Fruit fly (Drosophila melanogaster) whole organism, embryonic: Measurements from ENCODE around the gene Pep.

ENCODE experiments used
- Antp ChIP-seq: fragments of 200-800 bp; sonication (Bioruptor generic); optimal IDR thresholded peaks from 3 replicates; lab custom pipeline; 2016; ENCODE audit warnings: missing biosample characterization, missing genetic modification characterization
- Awh ChIP-seq: fragments of 200-800 bp; sonication (Bioruptor generic); IDR thresholded peaks from 2 replicates; pipeline ENCODE4, ENCODE4 v1.3.6; 2022; ENCODE audit warnings: missing biosample characterization, missing genetic modification characterization
- CG12299 ChIP-seq: fragments of 200-800 bp; sonication (Bioruptor generic); optimal IDR thresholded peaks from 2 replicates; lab custom pipeline; 2018; ENCODE audit warnings: missing biosample characterization, mild to moderate bottlenecking, missing genetic modification characterization
- CG13624 ChIP-seq: fragments of 200-800 bp; sonication (Bioruptor generic); optimal IDR thresholded peaks from 2 replicates; lab custom pipeline; 2016; ENCODE audit warnings: missing biosample characterization, missing genetic modification characterization
- CG13775 ChIP-seq: fragments of 200-800 bp; sonication (Bioruptor generic); optimal IDR thresholded peaks from 3 replicates; lab custom pipeline; 2017; ENCODE audit warnings: missing biosample characterization, mild to moderate bottlenecking, missing genetic modification characterization
- CG16813 ChIP-seq: fragments of 200-800 bp; sonication (Bioruptor generic); IDR thresholded peaks from 3 replicates; pipeline ENCODE4 v1.3.6; 2022; ENCODE audit warnings: missing biosample characterization, missing genetic modification characterization; ENCODE audit not compliant: partially characterized antibody
- CG33213 ChIP-seq: fragments of 200-800 bp; sonication (Bioruptor generic); optimal IDR thresholded peaks from 3 replicates; lab custom pipeline; 2016; ENCODE audit warnings: missing biosample characterization, missing genetic modification characterization
- CG3407 ChIP-seq: fragments of 200-800 bp; sonication (Bioruptor generic); optimal IDR thresholded peaks from 2 replicates; lab custom pipeline; 2018; ENCODE audit warnings: missing biosample characterization, mild to moderate bottlenecking, missing genetic modification characterization
- CG4404 ChIP-seq: fragments of 200-800 bp; sonication (Bioruptor generic); IDR thresholded peaks from 2 replicates; pipeline ENCODE4 v1.3.6; 2022; ENCODE audit warnings: missing biosample characterization, missing genetic modification characterization
- CG4707 ChIP-seq: fragments of 200-800 bp; sonication (Bioruptor generic); optimal IDR thresholded peaks from 2 replicates; lab custom pipeline; 2018; ENCODE audit warnings: missing biosample characterization, mild to moderate bottlenecking, missing genetic modification characterization, moderate library complexity
- CG6689 ChIP-seq: fragments of 200-800 bp; sonication (Bioruptor generic); IDR thresholded peaks from 2 replicates; pipeline ENCODE4 v1.3.6; 2022; ENCODE audit warnings: missing biosample characterization, missing genetic modification characterization
- CG6765 ChIP-seq: fragments of 200-800 bp; sonication (Bioruptor generic); optimal IDR thresholded peaks from 3 replicates; lab custom pipeline; 2017; ENCODE audit warnings: missing biosample characterization, mild to moderate bottlenecking, missing genetic modification characterization
- CG7271 ChIP-seq: fragments of 200-800 bp; sonication (Bioruptor generic); optimal IDR thresholded peaks from 2 replicates; lab custom pipeline; 2018; ENCODE audit warnings: missing biosample characterization, mild to moderate bottlenecking, missing genetic modification characterization, moderate library complexity
- CG7928 ChIP-seq: fragments of 200-800 bp; sonication (Bioruptor generic); optimal IDR thresholded peaks from 2 replicates; lab custom pipeline; 2017; ENCODE audit warnings: missing biosample characterization, mild to moderate bottlenecking, missing genetic modification characterization
- CG8089 ChIP-seq: fragments of 200-800 bp; sonication (Bioruptor generic); optimal IDR thresholded peaks from 3 replicates; lab custom pipeline; 2016; ENCODE audit warnings: missing biosample characterization, missing genetic modification characterization
- CG9437 ChIP-seq: fragments of 200-800 bp; sonication (Bioruptor generic); optimal IDR thresholded peaks from 2 replicates; lab custom pipeline; 2018; ENCODE audit warnings: missing biosample characterization, mild to moderate bottlenecking, missing genetic modification characterization
- CG9727 ChIP-seq: fragments of 200-800 bp; sonication (Bioruptor generic); optimal IDR thresholded peaks from 3 replicates; lab custom pipeline; 2017; ENCODE audit warnings: missing biosample characterization, mild to moderate bottlenecking, missing genetic modification characterization
- CG9797 ChIP-seq: fragments of 200-800 bp; sonication (Bioruptor generic); optimal IDR thresholded peaks from 3 replicates; lab custom pipeline; 2018; ENCODE audit warnings: missing biosample characterization, mild to moderate bottlenecking, missing genetic modification characterization
- Deaf1 ChIP-seq: fragments of 200-800 bp; optimal IDR thresholded peaks from 3 replicates; lab custom pipeline; 2019; ENCODE audit warnings: missing biosample characterization, mild to moderate bottlenecking, missing genetic modification characterization, moderate library complexity
- Dref ChIP-seq: fragments of 200-800 bp; sonication (Bioruptor generic); IDR thresholded peaks from 2 replicates; pipeline ENCODE4 v1.3.6; 2022; ENCODE audit warnings: missing biosample characterization, missing genetic modification characterization
- Fer1 ChIP-seq: fragments of 200-800 bp; sonication (Bioruptor generic); optimal IDR thresholded peaks from 2 replicates; lab custom pipeline; 2017; ENCODE audit warnings: missing biosample characterization, mild to moderate bottlenecking, missing genetic modification characterization
- HLH4C ChIP-seq: fragments of 200-800 bp; sonication (Bioruptor generic); IDR thresholded peaks from 3 replicates; pipeline ENCODE4 v1.3.6; 2022; ENCODE audit warnings: missing biosample characterization, missing genetic modification characterization; ENCODE audit not compliant: partially characterized antibody
- HLH54F ChIP-seq: fragments of 200-800 bp; sonication (Bioruptor generic); optimal IDR thresholded peaks from 3 replicates; lab custom pipeline; 2016; ENCODE audit warnings: missing biosample characterization, missing genetic modification characterization
- Hand ChIP-seq: fragments of 200-800 bp; sonication (Bioruptor generic); optimal IDR thresholded peaks from 2 replicates; lab custom pipeline; 2017; ENCODE audit warnings: mild to moderate bottlenecking, missing biosample characterization, missing genetic modification reagents, missing genetic modification characterization
- HmgD ChIP-seq: fragments of 200-800 bp; sonication (Bioruptor generic); optimal IDR thresholded peaks from 3 replicates; lab custom pipeline; 2016; ENCODE audit warnings: missing biosample characterization, missing genetic modification characterization
- Hmr ChIP-seq: fragments of 200-800 bp; sonication (Bioruptor generic); optimal IDR thresholded peaks from 3 replicates; lab custom pipeline; 2017; ENCODE audit warnings: mild to moderate bottlenecking, missing biosample characterization, missing genetic modification reagents, missing genetic modification characterization
- NFAT ChIP-seq: fragments of 200-800 bp; sonication (Bioruptor generic); IDR thresholded peaks from 2 replicates; pipeline ENCODE4 v1.3.6; 2022; ENCODE audit warnings: missing biosample characterization, missing genetic modification characterization
- Nf-YA ChIP-seq: fragments of 200-800 bp; sonication (Bioruptor generic); IDR thresholded peaks from 2 replicates; pipeline ENCODE4 v1.3.6; 2022; ENCODE audit warnings: missing biosample characterization, missing genetic modification characterization
- Nf-YC ChIP-seq: fragments of 200-800 bp; optimal IDR thresholded peaks from 3 replicates; lab custom pipeline; 2019; ENCODE audit warnings: missing biosample characterization, mild to moderate bottlenecking, missing genetic modification characterization, moderate library complexity
- Optix ChIP-seq: fragments of 200-800 bp; sonication (Bioruptor generic); IDR thresholded peaks from 3 replicates; pipeline ENCODE4 v1.3.6; 2022; ENCODE audit warnings: missing biosample characterization, missing genetic modification characterization
- Sin3A ChIP-seq: fragments of >200 bp; optimal IDR thresholded peaks from 2 replicates; lab custom pipeline; 2018
- Spps ChIP-seq: fragments of 200-800 bp; sonication (Bioruptor generic); optimal IDR thresholded peaks from 2 replicates; lab custom pipeline; 2018; ENCODE audit warnings: missing biosample characterization, mild to moderate bottlenecking, missing genetic modification characterization
- Ssrp ChIP-seq: fragments of 200-800 bp; sonication (Bioruptor generic); optimal IDR thresholded peaks from 2 replicates; lab custom pipeline; 2018; ENCODE audit warnings: missing biosample characterization, mild to moderate bottlenecking, missing genetic modification characterization, moderate library complexity
- br ChIP-seq: fragments of >200 bp; optimal IDR thresholded peaks from 2 replicates; lab custom pipeline; 2017
- corto ChIP-seq: fragments of 200-800 bp; sonication (Bioruptor generic); optimal IDR thresholded peaks from 2 replicates; lab custom pipeline; 2016; ENCODE audit warnings: missing biosample characterization, mild to moderate bottlenecking, missing genetic modification characterization, moderate library complexity
- croc ChIP-seq: fragments of 200-800 bp; sonication (Bioruptor generic); conservative IDR thresholded peaks from 3 replicates; pipeline ENCODE4 v1.3.6; 2022; ENCODE audit warnings: missing biosample characterization, missing genetic modification characterization
- exex ChIP-seq: fragments of 200-800 bp; sonication (Bioruptor generic); optimal IDR thresholded peaks from 4 replicates; lab custom pipeline; 2018; ENCODE audit warnings: missing biosample characterization, mild to moderate bottlenecking, missing genetic modification characterization, moderate library complexity
- eyg ChIP-seq: fragments of 200-800 bp; sonication (Bioruptor generic); optimal IDR thresholded peaks from 3 replicates; lab custom pipeline; 2016; ENCODE audit warnings: missing biosample characterization, missing genetic modification characterization
- fd3F ChIP-seq: fragments of 200-800 bp; sonication (Bioruptor generic); optimal IDR thresholded peaks from 2 replicates; lab custom pipeline; 2018; ENCODE audit warnings: missing biosample characterization, mild to moderate bottlenecking, missing genetic modification characterization, moderate library complexity
- gcm2 ChIP-seq: fragments of 200-800 bp; sonication (Bioruptor generic); optimal IDR thresholded peaks from 2 replicates; lab custom pipeline; 2016; ENCODE audit warnings: missing biosample characterization, missing genetic modification characterization
- lilli ChIP-seq: fragments of 200-800 bp; sonication (Bioruptor generic); optimal IDR thresholded peaks from 3 replicates; lab custom pipeline; 2016; ENCODE audit warnings: missing biosample characterization, missing genetic modification characterization
- lov ChIP-seq, 2 experiments: fragments of 200-800 bp in 1 of 2; fragments of >200 bp in 1 of 2; sonication (Bioruptor generic) in 1 of 2; IDR thresholded peaks in 1 of 2; optimal IDR thresholded peaks in 1 of 2; 2 replicates in 1 of 2; 3 replicates in 1 of 2; pipeline versions ENCODE4 v1.3.6 to Lab custom; 2017 to 2022; ENCODE audit warnings: missing biosample characterization in 1 of 2, missing genetic modification characterization in 1 of 2
- odd ChIP-seq: fragments of 200-800 bp; sonication (Bioruptor generic); optimal IDR thresholded peaks from 2 replicates; lab custom pipeline; 2017; ENCODE audit warnings: missing biosample characterization, mild to moderate bottlenecking, missing genetic modification characterization
- otp ChIP-seq: fragments of 200-800 bp; sonication (Bioruptor generic); IDR thresholded peaks from 3 replicates; pipeline ENCODE4, ENCODE4 v1.3.6; 2022; ENCODE audit warnings: missing biosample characterization, missing genetic modification characterization
- sd ChIP-seq: fragments of 200-800 bp; sonication (Bioruptor generic); optimal IDR thresholded peaks from 3 replicates; lab custom pipeline; 2018; ENCODE audit warnings: missing biosample characterization, mild to moderate bottlenecking, missing genetic modification characterization, moderate library complexity
- sima ChIP-seq: fragments of 200-800 bp; sonication (Bioruptor generic); optimal IDR thresholded peaks from 2 replicates; lab custom pipeline; 2016; ENCODE audit warnings: missing biosample characterization, missing genetic modification characterization
- sqz ChIP-seq: fragments of 200-800 bp; sonication (Bioruptor generic); optimal IDR thresholded peaks from 3 replicates; lab custom pipeline; 2018; ENCODE audit warnings: missing biosample characterization, mild to moderate bottlenecking, missing genetic modification characterization
- tin ChIP-seq: fragments of 200-800 bp; sonication (Bioruptor generic); optimal IDR thresholded peaks from 3 replicates; lab custom pipeline; 2016; ENCODE audit warnings: missing biosample characterization, missing genetic modification characterization
- toy ChIP-seq: fragments of 200-800 bp; sonication (Bioruptor generic); IDR thresholded peaks from 2 replicates; pipeline ENCODE4 v1.3.6; 2022; ENCODE audit warnings: missing biosample characterization, missing genetic modification characterization
- z ChIP-seq: fragments of 200-800 bp; sonication (Bioruptor generic); IDR thresholded peaks from 3 replicates; pipeline ENCODE4 v1.3.6; 2022; ENCODE audit warnings: missing biosample characterization, missing genetic modification characterization
- zen ChIP-seq: fragments of 200-800 bp; sonication (Bioruptor generic); optimal IDR thresholded peaks from 3 replicates; lab custom pipeline; 2018; ENCODE audit warnings: missing biosample characterization, mild to moderate bottlenecking, missing genetic modification characterization, moderate library complexity

The Pep gene

DNA sequence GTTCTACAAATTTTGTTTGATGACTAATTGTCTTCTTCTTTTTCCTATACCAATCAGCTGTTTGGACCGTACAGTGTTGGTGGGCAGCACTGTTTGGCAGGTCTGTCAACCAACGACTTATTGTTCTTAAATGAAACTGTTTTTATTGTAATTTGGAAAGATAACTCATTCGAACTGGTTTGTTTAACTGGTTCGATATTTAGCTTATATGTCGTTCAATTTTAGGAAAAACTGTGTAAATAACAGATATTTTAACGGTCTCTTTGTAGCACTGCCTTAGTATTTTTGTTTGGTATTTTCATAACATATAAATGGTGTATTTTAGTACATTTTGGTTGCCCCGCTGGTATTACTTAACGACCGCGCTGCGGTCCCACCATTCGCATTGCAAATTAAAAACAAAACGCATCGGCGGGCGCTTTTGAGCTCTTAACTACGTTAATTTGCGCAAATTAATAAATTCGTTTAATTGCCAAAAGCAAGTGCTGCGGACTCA is 23.3 kb downstream of the Pep start, which contains the start of the genes Vps60 and anchor (continued):
- TF ChIP-seq corto (no peak), exex (tag; lab: Kevin White, UChicago) (peak; percentile 31), CG7271 (tag; lab: Kevin White, UChicago) (no peak), CG9797 (GFP tag; lab: Kevin White, UChicago) (peak; percentile 95), Awh (GFP tag; lab: Robert Waterston, UW) (no peak), CG8089 (GFP tag; lab: Kevin White, UChicago) (peak; percentile 28), CG33213 (GFP tag; lab: Kevin White, UChicago) (peak; percentile 72), br (lab: Kevin White, UChicago) (no peak), CG13624 (GFP tag; lab: Kevin White, UChicago) (peak; percentile 46), toy (no peak), Hmr (GFP tag; lab: Kevin White, UChicago) (peak; percentile 73), Sin3A (peak; percentile 89), lov (optimal IDR thresholded peaks at IDR 0.05; lab: Kevin White, UChicago) (no peak), lov (GFP tag; IDR thresholded peaks at IDR 0.05; lab: Robert Waterston, UW) (no peak), lilli (peak; percentile 78), gcm2 (GFP tag; lab: Kevin White, UChicago) (no peak), Dref (GFP tag; lab: Robert Waterston, UW) (no peak), Antp (GFP tag; lab: Kevin White, UChicago) (peak; percentile 63), sqz (GFP tag; lab: Kevin White, UChicago) (no peak), CG12299 (tag; lab: Kevin White, UChicago) (peak; percentile 14), Ssrp (tag; lab: Kevin White, UChicago) (no peak), CG4404 (GFP tag; lab: Robert Waterston, UW) (no peak), CG16813 (no peak), sima (GFP tag; lab: Kevin White, UChicago) (no peak), fd3F (no peak), Hand (GFP tag; lab: Kevin White, UChicago) (peak; percentile 16), eyg (GFP tag; lab: Kevin White, UChicago) (peak; percentile 64), Optix (GFP tag; lab: Robert Waterston, UW) (no peak), CG7928 (no peak), croc (GFP tag; lab: Robert Waterston, UW) (no peak), HLH4C (GFP tag; lab: Robert Waterston, UW) (no peak), z (GFP tag; lab: Robert Waterston, UW) (no peak), Nf-YC (tag; lab: Kevin White, UChicago) (peak; percentile 52), CG9727 (peak; percentile 42), otp (GFP tag; lab: Robert Waterston, UW) (no peak), CG6689 (GFP tag; lab: Robert Waterston, UW) (peak; percentile 34; the same call in 1 of the 2 replicates), sd (tag; lab: Kevin White, UChicago) (peak; percentile 34), Deaf1 (tag; lab: Kevin White, UChicago) (peak; percentile 23), HLH54F (GFP tag; lab: Kevin White, UChicago) (peak; percentile 72), CG6765 (peak; percentile 54), NFAT (no peak), Fer1 (GFP tag; lab: Kevin White, UChicago) (peak; percentile 53), Spps (tag; lab: Kevin White, UChicago) (no peak), CG4707 (no peak), Nf-YA (GFP tag; lab: Robert Waterston, UW) (0 out of 2 replicates have a peak, but pooled peaks have one; percentile 11), odd (no peak), zen (tag; lab: Kevin White, UChicago) (peak; percentile 44), CG13775 (GFP tag; lab: Kevin White, UChicago) (peak; percentile 55), tin (GFP tag; lab: Kevin White, UChicago) (peak; percentile 67), CG9437 (peak; percentile 20), HmgD (GFP tag; lab: Kevin White, UChicago) (peak; percentile 69), CG3407 (GFP tag; lab: Kevin White, UChicago) (no peak)
